Worm (Caenorhabditis elegans) whole organism, L4/young adult: ENCODE results near the gene C26E1.2.

Source experiments
- W03F9.2 ChIP-seq: fragments of 150-350 bp; optimal IDR thresholded peaks from 2 replicates; lab custom pipeline; 2014; ENCODE audit warnings: missing biosample characterization, missing genetic modification characterization
- him-1 ChIP-seq: sonication (generic microtip); optimal IDR thresholded peaks from 2 replicates; lab custom pipeline; 2016; ENCODE audit warnings: missing genotype, missing genetic modification reagents, missing genetic modification characterization, missing compliant biosample characterization

DNA sequence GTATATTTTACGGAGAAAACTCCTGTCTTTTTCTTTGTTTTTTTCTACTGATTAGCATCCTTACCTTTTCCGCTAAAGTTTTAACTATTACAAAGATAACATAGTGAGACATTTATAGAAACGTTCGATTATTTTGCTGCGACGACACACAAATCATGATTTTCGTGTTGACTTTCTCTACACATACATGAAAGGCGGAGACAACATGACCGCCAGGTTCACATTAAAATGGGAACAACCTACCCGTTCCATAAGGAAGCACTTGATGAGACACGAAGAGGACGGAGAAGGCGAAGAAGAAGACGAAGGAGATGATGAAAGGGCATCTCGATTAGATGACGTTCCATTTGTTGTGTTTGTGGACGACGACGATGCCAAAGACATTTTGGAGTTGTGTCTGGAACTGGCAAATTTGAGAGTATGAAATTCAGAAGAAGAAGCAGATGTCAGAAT is 46.0 kb upstream of the C26E1.2 start, which contains the start of gene C34D1.4:
- no peak for TF ChIP-seq W03F9.2 (tag; lab: Kevin White, UChicago)
- TF ChIP-seq him-1: no peak
